Fruit fly (Drosophila melanogaster): ENCODE measurements around the gene wkd.

Gene wkd

DNA sequence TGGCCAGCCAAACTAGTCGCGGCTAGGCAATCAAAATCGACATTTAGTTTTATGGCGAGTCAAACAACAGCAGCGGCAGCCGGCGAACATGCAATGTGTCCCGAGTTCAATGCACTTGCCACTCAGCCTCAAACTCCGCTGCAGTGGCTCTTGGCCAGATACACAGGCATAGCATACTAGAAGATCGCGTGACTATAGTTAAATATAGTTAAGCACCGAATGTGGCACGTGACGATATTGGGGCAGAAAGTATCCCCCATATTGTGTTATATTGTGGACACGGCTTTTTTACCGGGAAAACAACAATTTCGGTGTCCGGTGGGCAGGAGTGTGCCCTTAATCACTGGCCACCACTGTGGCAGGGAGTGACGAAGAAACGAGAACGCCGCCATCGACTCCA, 36.5 kb downstream of the wkd start:
- no peak for TF ChIP-seq noc (tag; optimal IDR thresholded peaks at IDR 0.05)

DNA sequence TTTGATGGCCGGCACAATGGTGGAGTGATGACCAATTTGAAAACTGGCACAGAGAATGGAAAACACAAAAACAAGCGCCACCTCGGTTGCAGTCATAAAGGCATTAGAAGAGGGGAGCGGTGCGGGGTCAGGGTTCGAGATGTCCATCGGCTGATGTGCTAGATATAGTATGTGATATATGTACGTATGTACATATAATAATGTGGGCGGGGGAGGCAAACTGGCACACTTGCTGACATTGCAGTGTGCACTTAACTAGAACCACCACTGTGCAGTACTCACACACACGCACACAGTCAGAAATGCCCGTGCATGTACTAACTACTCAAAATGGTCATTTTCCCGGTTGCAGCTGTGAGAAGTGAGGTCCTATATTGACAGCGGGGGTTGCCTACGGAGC, 37.5 kb downstream of the wkd start:
- TF ChIP-seq noc (tag; optimal IDR thresholded peaks at IDR 0.05) = no peak

DNA sequence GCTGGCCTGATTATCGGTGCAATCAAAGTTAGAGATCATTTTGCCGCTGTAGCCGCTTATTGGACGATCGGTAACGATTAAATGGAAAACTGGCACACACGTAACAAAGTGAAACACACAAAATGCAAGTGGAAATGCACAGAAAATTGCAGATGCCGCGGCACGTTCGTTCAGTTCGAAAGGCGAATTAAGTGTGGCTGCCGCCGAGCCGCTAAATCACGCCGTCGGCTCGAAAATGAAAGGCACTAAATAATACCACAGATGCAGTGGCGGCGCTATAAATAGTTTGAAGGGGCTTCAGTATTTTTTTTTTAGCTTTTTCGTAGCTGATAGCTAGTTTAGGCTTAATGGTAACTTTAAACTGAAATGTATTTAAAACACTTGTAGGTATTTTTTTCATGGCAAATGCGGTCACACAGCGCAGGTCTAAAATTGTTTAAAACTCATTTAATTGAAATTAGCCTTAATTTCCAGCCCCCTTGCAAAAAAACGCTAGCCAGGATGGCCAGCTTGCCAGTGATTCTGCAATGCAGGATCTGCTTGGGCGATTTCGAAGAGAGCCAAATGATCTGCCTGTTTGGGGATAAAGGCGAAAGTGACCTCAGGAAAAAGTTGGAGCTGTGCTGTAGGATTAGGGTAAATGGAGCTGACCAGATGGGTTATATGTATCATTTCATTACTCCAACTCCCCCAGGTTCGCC, 38.5 kb downstream of the wkd start, which contains the start of the genes Jupiter and CG14710:
TSS of gene Jupiter (minus strand) at position 198 of the 701 bp plus-strand sequence.
TSS of gene CG14710 (plus strand) at position 382 of the 701 bp plus-strand sequence.
- no peak for TF ChIP-seq noc (tag; optimal IDR thresholded peaks at IDR 0.05)

DNA sequence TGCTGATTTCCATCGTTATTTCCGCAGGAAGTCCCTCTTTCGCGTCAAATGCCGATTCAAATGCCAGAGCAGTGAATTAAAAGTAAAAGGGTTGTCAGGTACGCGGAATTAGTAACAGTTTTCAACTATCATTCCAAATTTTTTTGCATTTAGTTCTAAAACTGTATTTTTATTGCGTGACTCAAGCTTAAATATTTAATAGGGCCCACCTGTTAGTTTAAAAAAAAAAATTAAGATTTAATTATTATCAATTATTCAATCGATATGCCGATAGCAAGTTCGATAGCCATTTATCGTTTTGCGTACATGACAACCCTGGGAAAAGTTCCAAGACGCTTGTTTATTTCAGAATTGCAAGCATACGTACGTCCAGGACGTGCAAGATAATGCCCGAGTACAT, 41.6 kb downstream of the wkd start, which contains the start of gene CG14711:
TSS of gene CG14711 (plus strand) at position 315 of the 400 bp plus-strand sequence.
- no peak for TF ChIP-seq noc (tag; optimal IDR thresholded peaks at IDR 0.05)

DNA sequence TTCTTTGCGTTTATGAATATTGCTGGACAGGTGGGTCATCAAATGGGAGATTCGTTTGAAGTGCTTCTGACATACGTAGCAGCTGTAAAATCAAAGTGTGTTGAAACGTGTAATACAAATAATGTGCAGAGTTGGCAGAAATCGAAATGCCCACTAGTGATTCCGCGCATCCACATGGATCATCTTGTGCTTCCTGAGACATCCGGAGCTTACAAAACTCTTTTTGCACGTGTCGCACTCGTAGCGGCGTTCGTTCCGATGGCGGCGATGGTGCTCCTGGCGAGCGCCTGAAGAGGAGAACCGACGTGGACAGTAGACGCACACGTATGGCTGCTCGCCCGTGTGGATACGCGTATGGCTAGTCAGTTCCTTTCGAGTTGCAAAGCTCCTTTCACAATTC, 44.2 kb downstream of the wkd start, which contains the start of gene Zaf1:
TSS of gene Zaf1 (minus strand) at position 101 of the 400 bp plus-strand sequence.
- TF ChIP-seq noc (tag; optimal IDR thresholded peaks at IDR 0.05) = no peak

DNA sequence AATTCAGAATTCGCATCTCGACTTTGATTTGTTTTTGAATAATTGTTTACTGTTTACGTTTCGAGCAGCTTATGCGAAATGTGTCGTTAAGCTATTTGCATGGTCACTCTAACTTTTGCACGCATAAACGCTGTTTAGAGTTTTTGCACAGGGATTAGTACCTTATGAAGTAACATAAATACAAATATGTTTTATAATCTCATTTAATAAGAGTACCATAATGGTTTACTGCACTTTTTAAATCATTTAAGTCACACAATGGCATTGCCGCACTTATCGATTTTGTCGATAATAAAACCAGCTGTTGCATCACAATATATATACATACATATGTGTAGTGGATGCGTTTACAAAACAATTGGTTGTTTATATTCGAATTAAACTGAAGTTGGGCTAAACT, 45.2 kb downstream of the wkd start, which contains the start of the genes CG6813 and CG18764:
TSS of gene CG6813 (minus strand) at position 68 of the 400 bp plus-strand sequence.
TSS of gene CG18764 (plus strand) at position 319 of the 400 bp plus-strand sequence.
- TF ChIP-seq noc (tag; optimal IDR thresholded peaks at IDR 0.05) = no peak

DNA sequence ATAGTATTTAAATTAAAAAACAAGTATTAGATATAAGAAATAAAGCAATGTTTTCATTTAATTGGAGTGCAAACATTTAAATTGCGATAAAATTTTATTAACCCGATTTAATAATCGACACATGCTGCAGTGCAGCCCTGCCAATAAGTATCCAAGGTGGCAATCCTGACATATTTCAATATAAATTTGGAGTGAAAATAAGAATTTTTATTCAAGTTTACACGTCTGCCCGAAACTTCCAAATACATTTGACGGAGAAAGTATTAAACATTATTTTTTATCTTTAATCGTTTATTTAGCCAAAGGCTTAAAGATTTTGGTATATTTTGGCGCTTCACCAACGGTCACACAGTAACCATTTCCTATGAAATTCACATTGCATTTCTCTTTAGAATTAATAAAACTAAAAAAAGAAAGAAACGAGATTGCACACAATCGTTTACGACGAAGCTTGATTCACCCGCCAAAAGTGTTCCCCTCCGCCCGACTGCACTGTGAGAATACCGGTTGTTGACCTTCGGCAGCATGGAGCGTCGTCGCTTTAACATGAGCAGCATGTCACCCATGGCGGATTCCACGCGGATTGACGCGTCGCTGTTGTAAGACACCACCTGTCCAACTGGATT, 47.2 kb downstream of the wkd start, which contains the start of gene CG14712:
TSS of gene CG14712 (plus strand) at position 344 of the 626 bp plus-strand sequence.
- no peak for TF ChIP-seq noc (tag; optimal IDR thresholded peaks at IDR 0.05)
